Fruit fly (Drosophila melanogaster) whole organism, pupa: ENCODE measurements around the gene CG46525.

ENCODE experiments used
- CG10348 ChIP-seq: fragments of 200-800 bp; sonication (Bioruptor generic); IDR thresholded peaks from 2 replicates; pipeline ENCODE4 v1.3.6; 2022; ENCODE audit warnings: missing biosample characterization, missing genetic modification characterization
- CG12605 ChIP-seq: fragments of 200-800 bp; sonication (Bioruptor generic); IDR thresholded peaks from 2 replicates; pipeline ENCODE4 v1.3.6; 2022; ENCODE audit warnings: missing biosample characterization, missing genetic modification characterization
- CG13204 ChIP-seq: fragments of 200-800 bp; sonication (Bioruptor generic); optimal IDR thresholded peaks from 2 replicates; lab custom pipeline; 2018; ENCODE audit warnings: missing biosample characterization, mild to moderate bottlenecking, missing genetic modification characterization, moderate library complexity
- CG14655 ChIP-seq: fragments of 200-800 bp; sonication (Bioruptor generic); optimal IDR thresholded peaks from 3 replicates; lab custom pipeline; 2017; ENCODE audit warnings: mild to moderate bottlenecking, missing biosample characterization, missing genetic modification reagents, missing genetic modification characterization
- CG15710 ChIP-seq: fragments of 200-800 bp; sonication (Bioruptor generic); optimal IDR thresholded peaks from 2 replicates; lab custom pipeline; 2018; ENCODE audit warnings: missing biosample characterization, mild to moderate bottlenecking, missing genetic modification characterization, moderate library complexity
- CG17806 ChIP-seq: fragments of 200-800 bp; sonication (Bioruptor generic); optimal IDR thresholded peaks from 2 replicates; lab custom pipeline; 2018; ENCODE audit warnings: missing biosample characterization, mild to moderate bottlenecking, missing genetic modification characterization, moderate library complexity
- CG32121 ChIP-seq: fragments of 200-800 bp; sonication (Bioruptor generic); IDR thresholded peaks from 2 replicates; pipeline ENCODE4 v1.3.6; 2022; ENCODE audit warnings: missing biosample characterization, missing genetic modification characterization
- CG34367 ChIP-seq: fragments of 200-800 bp; sonication (Bioruptor generic); optimal IDR thresholded peaks from 2 replicates; lab custom pipeline; 2018; ENCODE audit warnings: missing biosample characterization, mild to moderate bottlenecking, missing genetic modification characterization
- CG4496 ChIP-seq: fragments of 200-800 bp; sonication (Bioruptor generic); IDR thresholded peaks from 3 replicates; pipeline ENCODE4 v1.3.6; 2022; ENCODE audit warnings: missing biosample characterization, missing genetic modification characterization
- CG8159 ChIP-seq: fragments of 200-800 bp; sonication (Bioruptor generic); optimal IDR thresholded peaks from 3 replicates; lab custom pipeline; 2018; ENCODE audit warnings: missing biosample characterization, mild to moderate bottlenecking, missing genetic modification characterization, moderate library complexity
- CG8301 ChIP-seq: fragments of 200-800 bp; sonication (Bioruptor generic); optimal IDR thresholded peaks from 2 replicates; lab custom pipeline; 2018; ENCODE audit warnings: missing biosample characterization, mild to moderate bottlenecking, missing genetic modification characterization
- CG9948 ChIP-seq: fragments of 200-800 bp; sonication (Bioruptor generic); optimal IDR thresholded peaks from 2 replicates; lab custom pipeline; 2018; ENCODE audit warnings: missing biosample characterization, mild to moderate bottlenecking, missing genetic modification characterization, moderate library complexity
- D1 ChIP-seq: fragments of 200-800 bp; sonication (Bioruptor generic); optimal IDR thresholded peaks from 2 replicates; lab custom pipeline; 2018; ENCODE audit warnings: missing biosample characterization, mild to moderate bottlenecking, missing genetic modification characterization, moderate library complexity
- EcR ChIP-seq: fragments of 200-800 bp; sonication (Bioruptor generic); optimal IDR thresholded peaks from 3 replicates; lab custom pipeline; 2019; ENCODE audit warnings: missing biosample characterization, missing genetic modification characterization, mild to moderate bottlenecking, moderate library complexity, missing genetic modification reagents
- Ets98B ChIP-seq: fragments of 200-800 bp; sonication (Bioruptor generic); IDR thresholded peaks from 2 replicates; pipeline ENCODE4 v1.3.6; 2022; ENCODE audit warnings: missing biosample characterization, missing genetic modification characterization
- Pif1A ChIP-seq: fragments of 200-800 bp; sonication (Bioruptor generic); optimal IDR thresholded peaks from 3 replicates; lab custom pipeline; 2016; ENCODE audit warnings: missing biosample characterization, missing genetic modification characterization
- Pif1B ChIP-seq: fragments of 200-800 bp; sonication (Bioruptor generic); optimal IDR thresholded peaks from 3 replicates; lab custom pipeline; 2016; ENCODE audit warnings: missing biosample characterization, missing genetic modification characterization
- Snoo ChIP-seq: fragments of 200-800 bp; sonication (Bioruptor generic); optimal IDR thresholded peaks from 3 replicates; lab custom pipeline; 2017; ENCODE audit warnings: missing biosample characterization, mild to moderate bottlenecking, missing genetic modification characterization, inconsistent platforms
- fd96Ca ChIP-seq: fragments of 200-800 bp; sonication (Bioruptor generic); IDR thresholded peaks from 3 replicates; pipeline ENCODE4 v1.3.6; 2022; ENCODE audit warnings: missing biosample characterization, missing genetic modification characterization
- gl ChIP-seq: fragments of 200-800 bp; sonication (Bioruptor generic); optimal IDR thresholded peaks from 2 replicates; lab custom pipeline; 2018; ENCODE audit warnings: missing biosample characterization, mild to moderate bottlenecking, missing genetic modification characterization
- rn ChIP-seq: fragments of 200-800 bp; sonication (Bioruptor generic); IDR thresholded peaks from 2 replicates; pipeline ENCODE4 v1.3.6; 2022; ENCODE audit warnings: missing biosample characterization, missing genetic modification characterization

CG46525 gene

dm6 chr3L:17497969-17498368, 22.9 kb downstream of the CG46525 start:
- TF ChIP-seq CG4496 (GFP tag; lab: Robert Waterston, UW) (peak; percentile 50; the same call in 2 of the 3 replicates), rn (GFP tag; lab: Robert Waterston, UW) (0 out of 2 replicates have a peak, but pooled peaks have one; percentile 5), fd96Ca (GFP tag; lab: Robert Waterston, UW) (peak; percentile 74), CG32121 (peak; percentile 64; the same call in 1 of the 2 replicates), CG8159 (tag; lab: Kevin White, UChicago) (no peak), gl (no peak), Ets98B (GFP tag; lab: Robert Waterston, UW) (peak; percentile 45), CG15710 (tag; lab: Kevin White, UChicago) (no peak), Pif1A (peak; percentile 24), CG14655 (GFP tag; lab: Kevin White, UChicago) (peak; percentile 12), CG34367 (tag; lab: Kevin White, UChicago) (no peak), CG13204 (GFP tag; lab: Kevin White, UChicago) (no peak)

- TF ChIP-seq D1 (tag; lab: Kevin White, UChicago) (no peak), CG17806 (tag; lab: Kevin White, UChicago) (no peak), CG8301 (tag; lab: Kevin White, UChicago) (no peak), CG32121 (peak; percentile 47; the same call in 1 of the 2 replicates), fd96Ca (GFP tag; lab: Robert Waterston, UW) (no peak), CG4496 (GFP tag; lab: Robert Waterston, UW) (no peak; the same call in 2 of the 3 replicates), Pif1A (no peak), CG12605 (GFP tag; lab: Robert Waterston, UW) (peak; percentile 23; the same call in 1 of the 2 replicates), CG10348 (no peak), CG14655 (GFP tag; lab: Kevin White, UChicago) (peak; percentile 40), gl (no peak), Snoo (tag; lab: Kevin White, UChicago) (no peak), Ets98B (GFP tag; lab: Robert Waterston, UW) (peak; percentile 49; the same call in 1 of the 2 replicates), CG15710 (tag; lab: Kevin White, UChicago) (no peak), CG34367 (tag; lab: Kevin White, UChicago) (no peak), CG9948 (tag; lab: Kevin White, UChicago) (no peak), rn (GFP tag; lab: Robert Waterston, UW) (no peak), CG13204 (GFP tag; lab: Kevin White, UChicago) (no peak), Pif1B (GFP tag; lab: Kevin White, UChicago) (no peak), CG8159 (tag; lab: Kevin White, UChicago) (no peak), EcR (peak; percentile 90)
Observed at dm6 chr3L:17498952-17499710, 24.1 kb downstream of the CG46525 start.

- TF ChIP-seq gl (peak; percentile 5), rn (GFP tag; lab: Robert Waterston, UW) (no peak), CG9948 (tag; lab: Kevin White, UChicago) (no peak), fd96Ca (GFP tag; lab: Robert Waterston, UW) (peak; percentile 61; the same call in 1 of the 3 replicates), D1 (tag; lab: Kevin White, UChicago) (no peak), CG15710 (tag; lab: Kevin White, UChicago) (peak; percentile 24), Pif1A (peak; percentile 20), CG13204 (GFP tag; lab: Kevin White, UChicago) (peak; percentile 82), Snoo (tag; lab: Kevin White, UChicago) (no peak), Pif1B (GFP tag; lab: Kevin White, UChicago) (peak; percentile 19), EcR (peak; percentile 98), Ets98B (GFP tag; lab: Robert Waterston, UW) (peak; percentile 54; the same call in 1 of the 2 replicates), CG17806 (tag; lab: Kevin White, UChicago) (peak; percentile 12), CG12605 (GFP tag; lab: Robert Waterston, UW) (no peak; the same call in none of the 2 replicates), CG34367 (tag; lab: Kevin White, UChicago) (no peak), CG8159 (tag; lab: Kevin White, UChicago) (no peak), CG14655 (GFP tag; lab: Kevin White, UChicago) (peak; percentile 38), CG10348 (no peak), CG8301 (tag; lab: Kevin White, UChicago) (peak; percentile 22), CG32121 (peak; percentile 42; the same call in 1 of the 2 replicates), CG4496 (GFP tag; lab: Robert Waterston, UW) (peak; percentile 44; the same call in 2 of the 3 replicates)
Observed at dm6 chr3L:17500315-17500985, 25.4 kb downstream of the CG46525 start.

dm6 chr3L:17502235-17502634, 27.2 kb downstream of the CG46525 start:
- peak; percentile 75 for TF ChIP-seq Pif1A
- no peak for TF ChIP-seq CG8301 (tag; lab: Kevin White, UChicago)
- TF ChIP-seq CG9948 (tag; lab: Kevin White, UChicago): no peak
- TF ChIP-seq rn (GFP tag; lab: Robert Waterston, UW): no peak
- TF ChIP-seq CG10348: no peak
- TF ChIP-seq CG14655 (GFP tag; lab: Kevin White, UChicago): peak; percentile 44
- peak; percentile 73 for TF ChIP-seq Snoo (tag; lab: Kevin White, UChicago)
- no peak for TF ChIP-seq CG15710 (tag; lab: Kevin White, UChicago)
- no peak for TF ChIP-seq EcR
- TF ChIP-seq Pif1B (GFP tag; lab: Kevin White, UChicago): peak; percentile 66
- TF ChIP-seq CG34367 (tag; lab: Kevin White, UChicago): no peak
- no peak for TF ChIP-seq CG12605 (GFP tag; lab: Robert Waterston, UW)
- TF ChIP-seq CG17806 (tag; lab: Kevin White, UChicago): peak; percentile 8
- peak; percentile 59; the same call in 1 of the 3 replicates for TF ChIP-seq fd96Ca (GFP tag; lab: Robert Waterston, UW)
- TF ChIP-seq CG13204 (GFP tag; lab: Kevin White, UChicago): no peak
- TF ChIP-seq CG8159 (tag; lab: Kevin White, UChicago): peak; percentile 7
- peak; percentile 45; the same call in 1 of the 2 replicates for TF ChIP-seq CG32121
- no peak for TF ChIP-seq D1 (tag; lab: Kevin White, UChicago)
- no peak for TF ChIP-seq gl
- peak; percentile 31; the same call in 1 of the 2 replicates for TF ChIP-seq Ets98B (GFP tag; lab: Robert Waterston, UW)
- peak; percentile 75 for TF ChIP-seq CG4496 (GFP tag; lab: Robert Waterston, UW)
